Worm (Caenorhabditis elegans) whole organism, midembryonic: ENCODE measurements around the gene F19B2.5.

Experiments used
- T22C8.4 ChIP-seq: fragments of 200-800 bp; sonication (Bioruptor generic); IDR thresholded peaks from 2 replicates; pipeline ENCODE4 v1.3.6; 2022; ENCODE audit warnings: missing genetic modification characterization, missing compliant biosample characterization
- cog-1 ChIP-seq: sonication (generic microtip); optimal IDR thresholded peaks from 2 replicates; lab custom pipeline; 2016; ENCODE audit warnings: missing genetic modification characterization, missing compliant biosample characterization
- flt-1 ChIP-seq: fragments of 200-800 bp; sonication (Bioruptor generic); IDR thresholded peaks from 2 replicates; pipeline ENCODE4 v1.3.6; 2022; ENCODE audit warnings: missing genetic modification characterization, missing compliant biosample characterization
- klf-2 ChIP-seq: fragments of 200-800 bp; sonication (Bioruptor generic); conservative IDR thresholded peaks from 2 replicates; pipeline ENCODE4 v1.3.6; 2022; ENCODE audit warnings: missing genetic modification reagents, missing genetic modification characterization, missing compliant biosample characterization
- ref-1 ChIP-seq: fragments of 200-800 bp; sonication (Bioruptor generic); conservative IDR thresholded peaks from 2 replicates; pipeline ENCODE4 v1.3.6; 2022; ENCODE audit warnings: missing genetic modification reagents, missing genetic modification characterization, missing compliant biosample characterization

DNA sequence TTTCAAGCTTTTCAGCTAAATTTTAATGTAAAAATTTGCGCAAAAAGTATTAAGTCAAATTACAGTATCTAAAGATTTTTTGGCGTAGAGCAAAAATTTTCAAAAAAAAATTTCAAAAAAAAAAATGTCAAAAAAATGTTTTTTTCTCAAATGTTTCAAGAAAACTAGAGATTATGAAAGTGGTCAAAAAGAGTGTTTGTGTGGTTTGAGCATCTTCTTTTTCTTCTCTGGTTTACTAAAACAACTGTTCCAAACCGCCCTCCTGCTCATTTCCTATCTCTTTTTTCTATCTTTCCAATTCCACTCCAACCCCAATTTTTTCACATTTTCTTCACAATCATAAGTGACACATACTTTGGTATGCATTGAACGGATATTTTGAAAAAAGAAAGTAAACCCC, 21.7 kb downstream of the F19B2.5 start, which contains the start of gene Y113G7A.12:
- TF ChIP-seq cog-1 (tag; lab: Kevin White, UChicago) (no peak), klf-2 (GFP tag; lab: Robert Waterston, UW) (no peak), flt-1 (GFP tag; lab: Robert Waterston, UW) (no peak), ref-1 (no peak), T22C8.4 (no peak)
